Worm (Caenorhabditis elegans) whole organism, young adult: ENCODE results near the gene sec-24.1.

Experiments used
- B0035.1 ChIP-seq: sonication (generic microtip); optimal IDR thresholded peaks from 2 replicates; lab custom pipeline; 2016; ENCODE audit warnings: missing genetic modification characterization, mild to moderate bottlenecking, missing compliant biosample characterization, missing genotype, missing genetic modification reagents
- B0261.1 ChIP-seq: sonication (generic microtip); optimal IDR thresholded peaks from 2 replicates; lab custom pipeline; 2016; ENCODE audit warnings: mild to moderate bottlenecking, missing genetic modification characterization, moderate library complexity, missing compliant biosample characterization
- C06A6.2 ChIP-seq: fragments of 200-800 bp; sonication (Bioruptor generic); conservative IDR thresholded peaks from 2 replicates; pipeline ENCODE4 v1.3.6; 2022; ENCODE audit warnings: missing genetic modification characterization, missing compliant biosample characterization
- F37B4.10 ChIP-seq: fragments of 200-800 bp; sonication (Bioruptor generic); IDR thresholded peaks from 2 replicates; pipeline ENCODE4 v1.3.6; 2022; ENCODE audit warnings: missing genetic modification characterization, missing compliant biosample characterization
- aptf-2 ChIP-seq: fragments of 200-800 bp; sonication (Bioruptor generic); conservative IDR thresholded peaks from 2 replicates; pipeline ENCODE4 v1.3.6; 2022; ENCODE audit warnings: missing genetic modification reagents, missing genetic modification characterization, missing compliant biosample characterization
- atf-7 ChIP-seq: sonication (generic microtip); optimal IDR thresholded peaks from 2 replicates; lab custom pipeline; 2017; ENCODE audit warnings: mild to moderate bottlenecking, missing genetic modification characterization, missing compliant biosample characterization
- athp-1 ChIP-seq: sonication (generic microtip); optimal IDR thresholded peaks from 2 replicates; lab custom pipeline; 2017; ENCODE audit warnings: mild to moderate bottlenecking, missing genetic modification characterization, missing compliant biosample characterization
- attf-3 ChIP-seq: fragments of 200-800 bp; sonication (Bioruptor generic); conservative IDR thresholded peaks from 2 replicates; pipeline ENCODE4 v1.3.6; 2022; ENCODE audit warnings: missing genetic modification reagents, missing genetic modification characterization, missing compliant biosample characterization
- attf-5 ChIP-seq: fragments of 200-800 bp; sonication (Bioruptor generic); optimal IDR thresholded peaks from 2 replicates; lab custom pipeline; 2018; ENCODE audit warnings: mild to moderate bottlenecking, missing genetic modification characterization, missing compliant biosample characterization
- cebp-2 ChIP-seq: fragments of 200-800 bp; sonication (Bioruptor generic); IDR thresholded peaks from 2 replicates; pipeline ENCODE4 v1.3.6; 2022; ENCODE audit warnings: missing genetic modification characterization, missing compliant biosample characterization
- efl-1 ChIP-seq: fragments of 150-350 bp; optimal IDR thresholded peaks from 2 replicates; lab custom pipeline; 2014; ENCODE audit warnings: missing biosample characterization, missing genetic modification reagents, missing genetic modification characterization
- hlh-26 ChIP-seq: fragments of 200-800 bp; sonication (Bioruptor generic); conservative IDR thresholded peaks from 2 replicates; pipeline ENCODE4 v1.3.6; 2022; ENCODE audit warnings: missing genetic modification reagents, missing genetic modification characterization, missing compliant biosample characterization
- hmg-1.2 ChIP-seq: fragments of 200-800 bp; sonication (Bioruptor generic); IDR thresholded peaks from 2 replicates; pipeline ENCODE4 v1.3.6; 2022; ENCODE audit warnings: missing genetic modification reagents, missing genetic modification characterization, missing compliant biosample characterization
- hsf-1 ChIP-seq: fragments of 200-800 bp; sonication (Bioruptor generic); IDR thresholded peaks from 2 replicates; pipeline ENCODE4 v1.3.6; 2022; ENCODE audit warnings: missing genetic modification reagents, missing genetic modification characterization, missing compliant biosample characterization
- let-526 ChIP-seq: fragments of 200-800 bp; sonication (Bioruptor generic); IDR thresholded peaks from 2 replicates; pipeline ENCODE4 v1.3.6; 2022; ENCODE audit warnings: missing genetic modification reagents, missing genetic modification characterization, missing compliant biosample characterization
- lin-26 ChIP-seq: fragments of 200-800 bp; sonication (Bioruptor generic); IDR thresholded peaks from 2 replicates; pipeline ENCODE4 v1.3.6; 2022; ENCODE audit warnings: missing genetic modification reagents, missing genetic modification characterization, missing compliant biosample characterization
- lin-35 ChIP-seq, 3 experiments: fragments of 150-350 bp in 2 of 3; sonication (generic microtip) in 1 of 3; optimal IDR thresholded peaks; 2 replicates each; lab custom pipeline; 2014 to 2018; ENCODE audit warnings: missing biosample characterization in 3 of 3, missing genetic modification characterization in 3 of 3, missing genetic modification reagents in 3 of 3
- lin-54 ChIP-seq: fragments of 200-800 bp; sonication (Bioruptor generic); optimal IDR thresholded peaks from 2 replicates; lab custom pipeline; 2018; ENCODE audit warnings: mild to moderate bottlenecking, missing genetic modification characterization, missing compliant biosample characterization
- lsy-27 ChIP-seq: sonication (generic microtip); optimal IDR thresholded peaks from 2 replicates; lab custom pipeline; 2017; ENCODE audit warnings: missing genetic modification characterization, mild to moderate bottlenecking, missing compliant biosample characterization, antibody characterized with exemption, missing genotype, borderline replicate concordance; ENCODE audit not compliant: insufficient read depth
- madf-10 ChIP-seq: sonication (generic microtip); optimal IDR thresholded peaks from 2 replicates; lab custom pipeline; 2016; ENCODE audit warnings: mild to moderate bottlenecking, missing genetic modification characterization, missing compliant biosample characterization
- madf-6 ChIP-seq: fragments of 200-800 bp; sonication (Bioruptor generic); IDR thresholded peaks from 2 replicates; pipeline ENCODE4 v1.3.6; 2022; ENCODE audit warnings: missing genetic modification reagents, missing genetic modification characterization, missing compliant biosample characterization
- madf-8 ChIP-seq: fragments of 200-800 bp; sonication (Bioruptor generic); conservative IDR thresholded peaks from 2 replicates; pipeline ENCODE4 v1.3.6; 2022; ENCODE audit warnings: missing genetic modification reagents, missing genetic modification characterization, missing compliant biosample characterization
- mes-4 ChIP-seq: sonication (generic microtip); optimal IDR thresholded peaks from 2 replicates; lab custom pipeline; 2016; ENCODE audit warnings: missing genotype, missing genetic modification characterization, missing compliant biosample characterization
- mxl-1 ChIP-seq: sonication (generic microtip); optimal IDR thresholded peaks from 2 replicates; lab custom pipeline; 2016; ENCODE audit warnings: missing genetic modification characterization, missing compliant biosample characterization
- nhr-80 ChIP-seq: sonication (generic microtip); optimal IDR thresholded peaks from 2 replicates; lab custom pipeline; 2016; ENCODE audit warnings: missing genetic modification characterization, missing compliant biosample characterization
- snpc-1.1 ChIP-seq: sonication (generic microtip); optimal IDR thresholded peaks from 2 replicates; lab custom pipeline; 2017; ENCODE audit warnings: missing genetic modification characterization, mild to moderate bottlenecking, missing compliant biosample characterization, antibody characterized with exemption, moderate library complexity, missing genotype, missing genetic modification reagents; ENCODE audit not compliant: insufficient read depth
- sptf-2 ChIP-seq: fragments of 200-800 bp; sonication (Bioruptor generic); optimal IDR thresholded peaks from 2 replicates; lab custom pipeline; 2018; ENCODE audit warnings: mild to moderate bottlenecking, missing genetic modification characterization, missing compliant biosample characterization
- tlf-1 ChIP-seq: fragments of 200-800 bp; sonication (Bioruptor generic); optimal IDR thresholded peaks from 2 replicates; lab custom pipeline; 2018; ENCODE audit warnings: mild to moderate bottlenecking, missing genetic modification characterization, missing compliant biosample characterization
- unc-130 ChIP-seq: sonication (generic microtip); optimal IDR thresholded peaks from 2 replicates; lab custom pipeline; 2016; ENCODE audit warnings: missing genetic modification reagents, missing genetic modification characterization, missing compliant biosample characterization
- ztf-25 ChIP-seq: fragments of 200-800 bp; sonication (Bioruptor generic); IDR thresholded peaks from 2 replicates; pipeline ENCODE4 v1.3.6; 2022; ENCODE audit warnings: missing genetic modification reagents, missing genetic modification characterization, missing compliant biosample characterization

The sec-24.1 gene

DNA sequence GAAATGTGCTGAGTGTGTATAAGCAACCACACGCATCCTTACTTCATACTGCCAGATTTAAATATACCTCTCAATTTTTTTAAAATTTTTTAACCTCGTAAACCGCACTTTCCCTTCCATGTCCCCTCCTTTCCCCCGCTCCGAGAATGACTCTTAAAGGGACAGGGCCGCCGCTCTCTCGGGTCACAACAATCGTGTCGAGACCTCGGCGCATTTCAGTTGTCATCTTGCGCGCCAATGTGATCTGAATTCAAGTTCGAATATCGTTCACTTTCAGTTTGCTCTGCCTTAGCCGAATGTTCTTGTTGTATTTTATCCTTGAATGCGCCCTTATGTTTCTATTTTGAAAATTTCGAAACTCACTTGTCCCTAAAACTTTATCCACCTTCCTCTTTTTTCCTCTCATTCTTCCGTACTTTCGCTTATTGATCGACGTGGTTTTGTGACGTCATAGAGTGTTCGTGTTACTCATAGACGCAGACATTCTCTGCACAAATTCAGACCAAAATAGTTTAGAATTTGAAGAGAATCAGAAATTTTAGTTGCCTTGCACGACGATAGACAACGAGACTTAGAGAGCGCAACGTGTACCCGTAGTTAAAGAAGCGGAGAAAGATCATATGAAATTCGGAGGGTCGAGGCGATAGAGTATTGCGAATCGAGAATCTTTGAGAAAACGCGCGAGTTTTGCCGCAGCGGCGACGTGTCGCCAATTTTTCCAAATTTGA is 43.6 kb downstream of the sec-24.1 start (continued):
- TF ChIP-seq F37B4.10 (GFP tag; lab: Robert Waterston, UW) (0 out of 2 replicates have a peak, but pooled peaks have one; percentile 60), B0261.1 (tag; lab: Kevin White, UChicago) (no peak), lin-35 (GFP tag; optimal IDR thresholded peaks at IDR 0.05; lab: Kevin White, UChicago) (peak in 1 of 3 experiments; percentile 60), nhr-80 (tag; lab: Kevin White, UChicago) (peak; percentile 20), lin-26 (GFP tag; lab: Robert Waterston, UW) (peak; percentile 62; the same call in 1 of the 2 replicates), let-526 (GFP tag; lab: Robert Waterston, UW) (no peak), madf-6 (GFP tag; lab: Robert Waterston, UW) (peak; percentile 80), hlh-26 (GFP tag; lab: Robert Waterston, UW) (no peak), madf-10 (tag; lab: Kevin White, UChicago) (peak; percentile 73), hsf-1 (GFP tag; lab: Robert Waterston, UW) (0 out of 2 replicates have a peak, but pooled peaks have one; percentile 48), atf-7 (tag; lab: Kevin White, UChicago) (peak; percentile 87), attf-5 (GFP tag; lab: Kevin White, UChicago) (peak; percentile 71), cebp-2 (no peak), unc-130 (no peak), aptf-2 (no peak), snpc-1.1 (no peak), tlf-1 (GFP tag; lab: Kevin White, UChicago) (peak; percentile 34), ztf-25 (GFP tag; lab: Robert Waterston, UW) (0 out of 2 replicates have a peak, but pooled peaks have one; percentile 11), B0035.1 (no peak), sptf-2 (GFP tag; lab: Kevin White, UChicago) (no peak), hmg-1.2 (GFP tag; lab: Robert Waterston, UW) (peak; percentile 92), athp-1 (tag; lab: Kevin White, UChicago) (peak; percentile 36), madf-8 (peak; percentile 40; the same call in 1 of the 2 replicates), C06A6.2 (no peak), efl-1 (GFP tag; lab: Kevin White, UChicago) (peak; percentile 78), mes-4 (tag; lab: Kevin White, UChicago) (no peak), lsy-27 (tag; lab: Kevin White, UChicago) (no peak), mxl-1 (tag; lab: Kevin White, UChicago) (no peak), lin-54 (GFP tag; lab: Kevin White, UChicago) (peak; percentile 33)

ce11 chrIV:11520960-11521359 is 45.0 kb downstream of the sec-24.1 start, which contains the start of the genes M04B2.4 and gfl-1:
Gene M04B2.4, minus strand, starts transcription at chrIV:11521031.
Gene gfl-1, plus strand, starts transcription at chrIV:11521290.
- no peak for TF ChIP-seq let-526 (GFP tag; lab: Robert Waterston, UW)
- peak; percentile 95 for TF ChIP-seq attf-3
